Fruit fly (Drosophila melanogaster) whole organism, embryonic: ENCODE data around the gene CG7943.

Experiments
- Ada2b ChIP-seq: fragments of 200-800 bp; sonication (Bioruptor generic); IDR thresholded peaks from 2 replicates; pipeline ENCODE4 v1.3.6; 2022; ENCODE audit warnings: missing biosample characterization, missing genetic modification characterization
- Atf-2 ChIP-seq: fragments of 200-800 bp; sonication (Bioruptor generic); optimal IDR thresholded peaks from 2 replicates; lab custom pipeline; 2016; ENCODE audit warnings: missing biosample characterization, missing genetic modification characterization
- Bgb ChIP-seq: fragments of 200-800 bp; sonication (Bioruptor generic); IDR thresholded peaks from 2 replicates; pipeline ENCODE4 v1.3.6; 2022; ENCODE audit warnings: missing biosample characterization, missing genetic modification characterization; ENCODE audit not compliant: partially characterized antibody
- CG10209 ChIP-seq: fragments of 200-800 bp; sonication (Bioruptor generic); optimal IDR thresholded peaks from 3 replicates; lab custom pipeline; 2017; ENCODE audit warnings: missing biosample characterization, mild to moderate bottlenecking, missing genetic modification characterization, missing genetic modification reagents
- CG10366 ChIP-seq: fragments of 200-800 bp; sonication (Bioruptor generic); IDR thresholded peaks from 2 replicates; pipeline ENCODE4 v1.3.6; 2022; ENCODE audit warnings: missing biosample characterization, missing genetic modification characterization
- CG10462 ChIP-seq: fragments of 200-800 bp; sonication (Bioruptor generic); optimal IDR thresholded peaks from 2 replicates; lab custom pipeline; 2016; ENCODE audit warnings: missing biosample characterization, missing genetic modification characterization
- CG11696 ChIP-seq: fragments of 200-800 bp; sonication (Bioruptor generic); IDR thresholded peaks from 2 replicates; pipeline ENCODE4 v1.3.6; 2022; ENCODE audit warnings: missing biosample characterization, missing genetic modification characterization
- CG12744 ChIP-seq: fragments of 200-800 bp; sonication (Bioruptor generic); optimal IDR thresholded peaks from 2 replicates; lab custom pipeline; 2016; ENCODE audit warnings: missing biosample characterization, missing genetic modification characterization
- CG14965 ChIP-seq: fragments of 200-800 bp; sonication (Bioruptor generic); optimal IDR thresholded peaks from 2 replicates; lab custom pipeline; 2016; ENCODE audit warnings: missing biosample characterization, missing genetic modification characterization, borderline replicate concordance
- CG15696 ChIP-seq: fragments of 200-800 bp; sonication (Bioruptor generic); optimal IDR thresholded peaks from 2 replicates; lab custom pipeline; 2019; ENCODE audit warnings: missing biosample characterization, mild to moderate bottlenecking, missing genetic modification characterization, moderate library complexity
- CG16863 ChIP-seq: fragments of 200-800 bp; sonication (Bioruptor generic); optimal IDR thresholded peaks from 3 replicates; lab custom pipeline; 2016; ENCODE audit warnings: missing biosample characterization, missing genetic modification characterization
- CG17186 ChIP-seq: fragments of 200-800 bp; sonication (Bioruptor generic); optimal IDR thresholded peaks from 3 replicates; lab custom pipeline; 2017; ENCODE audit warnings: missing biosample characterization, missing genetic modification reagents, missing genetic modification characterization
- CG17359 ChIP-seq: fragments of 200-800 bp; sonication (Bioruptor generic); optimal IDR thresholded peaks from 3 replicates; lab custom pipeline; 2018; ENCODE audit warnings: missing biosample characterization, mild to moderate bottlenecking, missing genetic modification characterization, moderate library complexity
- CG17829 ChIP-seq: fragments of 200-800 bp; optimal IDR thresholded peaks from 2 replicates; lab custom pipeline; 2019; ENCODE audit warnings: missing biosample characterization, mild to moderate bottlenecking, missing genetic modification characterization, moderate library complexity
- CG18262 ChIP-seq: fragments of 200-800 bp; optimal IDR thresholded peaks from 3 replicates; lab custom pipeline; 2019; ENCODE audit warnings: missing biosample characterization, mild to moderate bottlenecking, missing genetic modification characterization, moderate library complexity
- CG18476 ChIP-seq: fragments of 200-800 bp; sonication (Bioruptor generic); optimal IDR thresholded peaks from 2 replicates; lab custom pipeline; 2016; ENCODE audit warnings: missing biosample characterization, mild to moderate bottlenecking, missing genetic modification characterization
- CG2129 ChIP-seq: fragments of 200-800 bp; sonication (Bioruptor generic); IDR thresholded peaks from 2 replicates; pipeline ENCODE4 v1.3.6; 2022; ENCODE audit warnings: missing biosample characterization, missing genetic modification characterization; ENCODE audit not compliant: partially characterized antibody
- CG33557 ChIP-seq: fragments of 200-800 bp; sonication (Bioruptor generic); optimal IDR thresholded peaks from 2 replicates; lab custom pipeline; 2019; ENCODE audit warnings: missing biosample characterization, mild to moderate bottlenecking, missing genetic modification characterization, moderate library complexity
- CG6175 ChIP-seq: fragments of 200-800 bp; sonication (Bioruptor generic); IDR thresholded peaks from 3 replicates; pipeline ENCODE4 v1.3.6; 2022; ENCODE audit warnings: missing biosample characterization, missing genetic modification characterization
- Dll ChIP-seq: fragments of 200-800 bp; sonication (Bioruptor generic); IDR thresholded peaks from 4 replicates; pipeline ENCODE4 v1.3.6; 2022; ENCODE audit warnings: missing biosample characterization, missing genetic modification characterization; ENCODE audit not compliant: partially characterized antibody
- H15 ChIP-seq: fragments of 200-800 bp; sonication (Bioruptor generic); IDR thresholded peaks from 3 replicates; pipeline ENCODE4 v1.3.6; 2022; ENCODE audit warnings: missing biosample characterization, missing genetic modification characterization
- HLH3B ChIP-seq: fragments of 200-800 bp; sonication (Bioruptor generic); IDR thresholded peaks from 2 replicates; pipeline ENCODE4 v1.3.6; 2022; ENCODE audit warnings: missing biosample characterization, missing genetic modification characterization
- Hey ChIP-seq: fragments of 200-800 bp; sonication (Bioruptor generic); optimal IDR thresholded peaks from 3 replicates; lab custom pipeline; 2018; ENCODE audit warnings: missing biosample characterization, mild to moderate bottlenecking, missing genetic modification characterization
- Kr ChIP-seq: fragments of 200-800 bp; sonication (Bioruptor generic); optimal IDR thresholded peaks from 2 replicates; lab custom pipeline; 2017; ENCODE audit warnings: missing biosample characterization, mild to moderate bottlenecking, missing genetic modification characterization
- Myb ChIP-seq: fragments of 200-800 bp; sonication (Bioruptor generic); optimal IDR thresholded peaks from 2 replicates; lab custom pipeline; 2016; ENCODE audit warnings: missing biosample characterization, missing genetic modification characterization
- Oli ChIP-seq: fragments of 200-800 bp; sonication (Bioruptor generic); optimal IDR thresholded peaks from 2 replicates; lab custom pipeline; 2018; ENCODE audit warnings: missing biosample characterization, mild to moderate bottlenecking, missing genetic modification characterization, moderate library complexity
- Pdp1 ChIP-seq, 2 experiments: fragments of 200-800 bp; sonication (Bioruptor generic); optimal IDR thresholded peaks; 3 replicates each; lab custom pipeline; 2016; ENCODE audit warnings: missing biosample characterization in 2 of 2, missing genetic modification characterization in 2 of 2, mild to moderate bottlenecking in 1 of 2, moderate library complexity in 1 of 2
- Side ChIP-seq: fragments of 200-800 bp; sonication (Bioruptor generic); optimal IDR thresholded peaks from 2 replicates; lab custom pipeline; 2016; ENCODE audit warnings: missing biosample characterization, missing genetic modification characterization
- Sox100B ChIP-seq: fragments of 200-800 bp; sonication (Bioruptor generic); optimal IDR thresholded peaks from 3 replicates; lab custom pipeline; 2018; ENCODE audit warnings: missing biosample characterization, mild to moderate bottlenecking, missing genetic modification characterization
- Ssrp ChIP-seq: fragments of 200-800 bp; sonication (Bioruptor generic); optimal IDR thresholded peaks from 2 replicates; lab custom pipeline; 2018; ENCODE audit warnings: missing biosample characterization, mild to moderate bottlenecking, missing genetic modification characterization, moderate library complexity
- ash1 ChIP-seq: fragments of 200-800 bp; sonication (Bioruptor generic); optimal IDR thresholded peaks from 2 replicates; lab custom pipeline; 2018; ENCODE audit warnings: missing biosample characterization, mild to moderate bottlenecking, missing genetic modification characterization
- ato ChIP-seq: fragments of 200-800 bp; sonication (Bioruptor generic); IDR thresholded peaks from 2 replicates; pipeline ENCODE4 v1.3.6; 2022; ENCODE audit warnings: missing biosample characterization, missing genetic modification characterization; ENCODE audit not compliant: partially characterized antibody
- cato ChIP-seq: fragments of 200-800 bp; sonication (Bioruptor generic); optimal IDR thresholded peaks from 2 replicates; lab custom pipeline; 2016; ENCODE audit warnings: missing biosample characterization, missing genetic modification characterization, borderline replicate concordance
- caup ChIP-seq: fragments of 200-800 bp; sonication (Bioruptor generic); optimal IDR thresholded peaks from 3 replicates; lab custom pipeline; 2017; ENCODE audit warnings: missing biosample characterization, mild to moderate bottlenecking, missing genetic modification characterization, moderate library complexity; ENCODE audit not compliant: severe bottlenecking
- cg ChIP-seq: fragments of 200-800 bp; sonication (Bioruptor generic); optimal IDR thresholded peaks from 3 replicates; lab custom pipeline; 2019; ENCODE audit warnings: missing biosample characterization, mild to moderate bottlenecking, missing genetic modification characterization, moderate library complexity
- fd3F ChIP-seq: fragments of 200-800 bp; sonication (Bioruptor generic); optimal IDR thresholded peaks from 2 replicates; lab custom pipeline; 2018; ENCODE audit warnings: missing biosample characterization, mild to moderate bottlenecking, missing genetic modification characterization, moderate library complexity
- ham ChIP-seq: fragments of 200-800 bp; sonication (Bioruptor generic); IDR thresholded peaks from 2 replicates; pipeline ENCODE4 v1.3.6; 2022; ENCODE audit warnings: missing biosample characterization, missing genetic modification characterization
- hb ChIP-seq: fragments of 200-800 bp; sonication (Bioruptor generic); IDR thresholded peaks from 3 replicates; pipeline ENCODE4 v1.3.6; 2022; ENCODE audit warnings: missing biosample characterization, missing genetic modification characterization; ENCODE audit not compliant: partially characterized antibody
- hth ChIP-seq: fragments of >200 bp; optimal IDR thresholded peaks from 2 replicates; lab custom pipeline; 2017; ENCODE audit warnings: inconsistent platforms
- ind ChIP-seq: fragments of 200-800 bp; sonication (Bioruptor generic); optimal IDR thresholded peaks from 3 replicates; lab custom pipeline; 2016; ENCODE audit warnings: missing biosample characterization, missing genetic modification characterization
- ken ChIP-seq: fragments of 200-800 bp; sonication (Bioruptor generic); IDR thresholded peaks from 3 replicates; pipeline ENCODE4 v1.3.6; 2022; ENCODE audit warnings: missing biosample characterization, missing genetic modification characterization
- lola ChIP-seq, 3 experiments: fragments of >200 bp in 2 of 3; fragments of 200-800 bp in 1 of 3; sonication (Bioruptor generic) in 1 of 3; optimal IDR thresholded peaks; 2 replicates each; lab custom pipeline; 2017 to 2019; ENCODE audit warnings: missing biosample characterization in 3 of 3, missing genetic modification characterization in 3 of 3, mild to moderate bottlenecking in 1 of 3, moderate library complexity in 1 of 3
- nmo ChIP-seq: fragments of 200-800 bp; sonication (Bioruptor generic); optimal IDR thresholded peaks from 2 replicates; lab custom pipeline; 2018; ENCODE audit warnings: missing biosample characterization, mild to moderate bottlenecking, missing genetic modification characterization, moderate library complexity
- p53 ChIP-seq: fragments of 200-800 bp; sonication (Bioruptor generic); optimal IDR thresholded peaks from 2 replicates; lab custom pipeline; 2016; ENCODE audit warnings: missing biosample characterization, missing genetic modification characterization
- pros ChIP-seq: fragments of 200-800 bp; sonication (Bioruptor generic); optimal IDR thresholded peaks from 3 replicates; lab custom pipeline; 2019; ENCODE audit warnings: missing biosample characterization, mild to moderate bottlenecking, missing genetic modification characterization, moderate library complexity
- repo ChIP-seq: fragments of 200-800 bp; sonication (Bioruptor generic); optimal IDR thresholded peaks from 2 replicates; lab custom pipeline; 2016; ENCODE audit warnings: missing biosample characterization, missing genetic modification characterization
- sug ChIP-seq: fragments of 200-800 bp; optimal IDR thresholded peaks from 2 replicates; lab custom pipeline; 2019; ENCODE audit warnings: missing biosample characterization, mild to moderate bottlenecking, missing genetic modification characterization, moderate library complexity
- toy ChIP-seq: fragments of 200-800 bp; sonication (Bioruptor generic); IDR thresholded peaks from 2 replicates; pipeline ENCODE4 v1.3.6; 2022; ENCODE audit warnings: missing biosample characterization, missing genetic modification characterization
- trh ChIP-seq: fragments of 200-800 bp; sonication (Bioruptor generic); optimal IDR thresholded peaks from 2 replicates; lab custom pipeline; 2016; ENCODE audit warnings: missing biosample characterization, missing genetic modification characterization
- tx ChIP-seq: fragments of 200-800 bp; sonication (Bioruptor generic); optimal IDR thresholded peaks from 2 replicates; lab custom pipeline; 2016; ENCODE audit warnings: missing biosample characterization, missing genetic modification characterization

The CG7943 gene

DNA sequence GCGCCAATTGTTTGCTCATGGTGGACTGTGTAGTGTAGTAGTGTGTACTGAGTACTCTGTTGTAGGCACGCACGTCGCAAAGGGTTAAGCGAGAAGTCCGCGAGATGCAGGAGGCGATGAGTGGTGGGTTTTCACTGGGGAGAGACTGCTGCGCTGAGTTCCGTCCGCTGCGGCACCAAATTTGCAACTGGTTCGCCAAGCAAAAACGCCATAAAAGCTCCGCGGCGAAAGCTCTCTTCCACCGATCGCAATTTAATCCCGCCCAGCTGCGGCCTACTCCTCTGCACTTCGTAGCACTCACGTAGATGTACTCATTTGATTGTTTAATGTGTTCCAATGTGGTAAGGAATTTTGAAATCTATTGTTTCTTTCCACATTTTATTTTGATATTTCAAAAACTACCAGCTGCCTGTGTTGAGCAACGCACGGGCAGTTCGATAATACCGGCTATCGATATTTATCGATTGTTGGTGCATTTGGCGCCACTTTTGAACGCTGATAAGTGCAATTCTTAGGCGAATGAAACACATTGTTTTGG, 31.2 kb upstream of the CG7943 start, which contains the start of gene CG7920 (continued):
- no peak for TF ChIP-seq lola (GFP tag; optimal IDR thresholded peaks at IDR 0.05; lab: Kevin White, UChicago)
- TF ChIP-seq Dll (GFP tag; lab: Robert Waterston, UW), result peak; percentile 89
- TF ChIP-seq ken (GFP tag; lab: Robert Waterston, UW), result no peak
- no peak for TF ChIP-seq repo (GFP tag; lab: Kevin White, UChicago)
- TF ChIP-seq CG10462 (GFP tag; lab: Kevin White, UChicago), result no peak
- peak; percentile 65; the same call in 1 of the 3 replicates for TF ChIP-seq hb (GFP tag; lab: Robert Waterston, UW)
- TF ChIP-seq CG6175 (GFP tag; lab: Robert Waterston, UW), result 0 out of 3 replicates have a peak, but pooled peaks have one; percentile 15
- no peak for TF ChIP-seq CG11696 (GFP tag; lab: Robert Waterston, UW)
- TF ChIP-seq CG17359, result no peak
- TF ChIP-seq CG17186 (GFP tag; lab: Kevin White, UChicago), result peak; percentile 43
- peak; percentile 40 for TF ChIP-seq CG2129 (GFP tag; lab: Robert Waterston, UW)
- peak; percentile 1 for TF ChIP-seq nmo
- no peak for TF ChIP-seq Atf-2 (GFP tag; lab: Kevin White, UChicago)
- no peak for TF ChIP-seq pros
- no peak for TF ChIP-seq sug (tag; lab: Kevin White, UChicago)
- no peak for TF ChIP-seq HLH3B (GFP tag; lab: Robert Waterston, UW)
- no peak for TF ChIP-seq CG15696
- TF ChIP-seq Myb (GFP tag; lab: Kevin White, UChicago), result peak; percentile 79
- TF ChIP-seq CG18262, result peak; percentile 51
- TF ChIP-seq Kr (GFP tag; lab: Kevin White, UChicago), result peak; percentile 60
- no peak for TF ChIP-seq p53 (GFP tag; lab: Kevin White, UChicago)
- no peak for TF ChIP-seq CG10209 (GFP tag; lab: Kevin White, UChicago)
- TF ChIP-seq trh (GFP tag; lab: Kevin White, UChicago), result no peak
- no peak for TF ChIP-seq CG16863
- TF ChIP-seq H15 (GFP tag; lab: Robert Waterston, UW), result no peak
- TF ChIP-seq Side (GFP tag; lab: Kevin White, UChicago), result no peak
- TF ChIP-seq CG33557 (GFP tag; lab: Kevin White, UChicago), result no peak
- peak; percentile 79 for TF ChIP-seq Bgb (GFP tag; lab: Robert Waterston, UW)
- TF ChIP-seq CG12744 (GFP tag; lab: Kevin White, UChicago), result no peak
- TF ChIP-seq toy (GFP tag; lab: Robert Waterston, UW), result no peak
- no peak for TF ChIP-seq CG18476
- no peak for TF ChIP-seq Ada2b (GFP tag; lab: Robert Waterston, UW)
- TF ChIP-seq cg (GFP tag; lab: Kevin White, UChicago), result no peak
- no peak for TF ChIP-seq Sox100B (GFP tag; lab: Kevin White, UChicago)
- TF ChIP-seq ind (GFP tag; lab: Kevin White, UChicago), result no peak
- no peak for TF ChIP-seq Hey (tag; lab: Kevin White, UChicago)
- no peak for TF ChIP-seq tx (GFP tag; lab: Kevin White, UChicago)
- TF ChIP-seq cato (GFP tag; lab: Kevin White, UChicago), result no peak
- peak in 1 of 2 experiments; percentile 10 for TF ChIP-seq Pdp1 (GFP tag; optimal IDR thresholded peaks at IDR 0.05; lab: Kevin White, UChicago)
- TF ChIP-seq CG14965, result no peak
- TF ChIP-seq hth (lab: Kevin White, UChicago), result no peak
- no peak for TF ChIP-seq ash1
- no peak for TF ChIP-seq ham (GFP tag; lab: Robert Waterston, UW)
- TF ChIP-seq Oli, result no peak
- peak; percentile 41 for TF ChIP-seq CG17829 (tag; lab: Kevin White, UChicago)
- TF ChIP-seq Ssrp (tag; lab: Kevin White, UChicago), result no peak
- peak; percentile 61; the same call in 1 of the 2 replicates for TF ChIP-seq ato
- peak; percentile 52 for TF ChIP-seq caup (GFP tag; lab: Kevin White, UChicago)
- TF ChIP-seq fd3F (GFP tag; lab: Kevin White, UChicago), result no peak
- no peak for TF ChIP-seq CG10366 (GFP tag; lab: Robert Waterston, UW)
